Worm (Caenorhabditis elegans) whole organism, L4/young adult: ENCODE measurements around the gene nas-29.

Experiments used
- W03F9.2 ChIP-seq: fragments of 150-350 bp; optimal IDR thresholded peaks from 2 replicates; lab custom pipeline; 2014; ENCODE audit warnings: missing biosample characterization, missing genetic modification characterization
- him-1 ChIP-seq: sonication (generic microtip); optimal IDR thresholded peaks from 2 replicates; lab custom pipeline; 2016; ENCODE audit warnings: missing genotype, missing genetic modification reagents, missing genetic modification characterization, missing compliant biosample characterization

- TF ChIP-seq W03F9.2 (tag; lab: Kevin White, UChicago) (no peak), him-1 (no peak)
Measured at ce11 chrII:5185955-5186539, 44.2 kb upstream of the nas-29 start.
